Worm (Caenorhabditis elegans): ENCODE measurements around the gene K02H11.9.

ce11 chrV:1579790-1580189 lies 42.9 kb upstream of the K02H11.9 start:
- TF ChIP-seq him-1 (tag; optimal IDR thresholded peaks at IDR 0.05): no peak
- no peak for TF ChIP-seq dao-5 (tag; optimal IDR thresholded peaks at IDR 0.05)
- TF ChIP-seq W03F9.2 (tag; optimal IDR thresholded peaks at IDR 0.05): no peak

Data from whole organism, L4/young adult.